Worm (Caenorhabditis elegans) whole organism, young adult: ENCODE data around the gene F44E7.7.

Experiments
- F10E7.11 ChIP-seq: sonication (generic microtip); optimal IDR thresholded peaks from 2 replicates; lab custom pipeline; 2017; ENCODE audit warnings: mild to moderate bottlenecking, missing genetic modification characterization, moderate library complexity, missing compliant biosample characterization
- F39B2.1 ChIP-seq: fragments of 200-800 bp; sonication (Bioruptor generic); IDR thresholded peaks from 2 replicates; pipeline ENCODE4 v1.3.6; 2022; ENCODE audit warnings: missing genetic modification reagents, missing genetic modification characterization, missing compliant biosample characterization
- F49E8.2 ChIP-seq: sonication (generic microtip); optimal IDR thresholded peaks from 3 replicates; lab custom pipeline; 2017; ENCODE audit warnings: missing genetic modification characterization, mild to moderate bottlenecking, missing compliant biosample characterization, antibody characterized with exemption, moderate library complexity; ENCODE audit not compliant: insufficient read depth
- Y67H2A.10 ChIP-seq: fragments of 200-800 bp; sonication (Bioruptor generic); conservative IDR thresholded peaks from 2 replicates; pipeline ENCODE4 v1.3.6; 2022; ENCODE audit warnings: missing genetic modification reagents, missing genetic modification characterization, missing compliant biosample characterization
- attf-5 ChIP-seq: fragments of 200-800 bp; sonication (Bioruptor generic); optimal IDR thresholded peaks from 2 replicates; lab custom pipeline; 2018; ENCODE audit warnings: mild to moderate bottlenecking, missing genetic modification characterization, missing compliant biosample characterization
- lin-26 ChIP-seq: fragments of 200-800 bp; sonication (Bioruptor generic); IDR thresholded peaks from 2 replicates; pipeline ENCODE4 v1.3.6; 2022; ENCODE audit warnings: missing genetic modification reagents, missing genetic modification characterization, missing compliant biosample characterization
- madf-8 ChIP-seq: fragments of 200-800 bp; sonication (Bioruptor generic); conservative IDR thresholded peaks from 2 replicates; pipeline ENCODE4 v1.3.6; 2022; ENCODE audit warnings: missing genetic modification reagents, missing genetic modification characterization, missing compliant biosample characterization
- mxl-1 ChIP-seq: sonication (generic microtip); optimal IDR thresholded peaks from 2 replicates; lab custom pipeline; 2016; ENCODE audit warnings: missing genetic modification characterization, missing compliant biosample characterization
- nfyb-1 ChIP-seq: fragments of 200-800 bp; sonication (Bioruptor generic); IDR thresholded peaks from 2 replicates; pipeline ENCODE4 v1.3.6; 2022; ENCODE audit warnings: missing genetic modification reagents, missing genetic modification characterization, missing compliant biosample characterization
- nhr-179 ChIP-seq: sonication (generic microtip); optimal IDR thresholded peaks from 2 replicates; lab custom pipeline; 2016; ENCODE audit warnings: mild to moderate bottlenecking, missing genetic modification characterization, missing compliant biosample characterization
- tbp1 ChIP-seq: fragments of 200-800 bp; sonication (Bioruptor generic); optimal IDR thresholded peaks from 2 replicates; lab custom pipeline; 2018; ENCODE audit warnings: mild to moderate bottlenecking, missing genetic modification characterization, missing compliant biosample characterization
- unc-130 ChIP-seq: sonication (generic microtip); optimal IDR thresholded peaks from 2 replicates; lab custom pipeline; 2016; ENCODE audit warnings: missing genetic modification reagents, missing genetic modification characterization, missing compliant biosample characterization
- ztf-26 ChIP-seq: sonication (generic microtip); optimal IDR thresholded peaks from 2 replicates; lab custom pipeline; 2017; ENCODE audit warnings: missing genetic modification characterization, missing compliant biosample characterization

DNA sequence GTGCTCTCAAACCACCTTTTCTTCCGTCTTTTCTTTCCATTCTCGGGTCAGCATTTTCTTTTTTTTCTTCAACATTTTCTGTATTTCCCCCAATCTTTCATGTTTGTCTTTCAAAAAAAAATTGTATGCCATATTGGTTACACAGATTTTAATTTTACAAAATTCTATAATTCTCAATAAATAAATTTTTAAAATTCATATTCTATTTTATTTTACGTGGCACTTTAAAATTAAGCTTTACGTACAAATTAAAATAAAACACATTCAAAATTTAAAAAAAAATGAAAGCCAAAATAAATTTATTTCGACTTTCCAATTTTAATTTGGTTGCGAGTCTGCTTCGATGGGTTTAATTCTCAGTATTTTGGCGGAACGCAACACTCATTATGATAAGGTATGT is 20.2 kb upstream of the F44E7.7 start, which contains the start of gene ZC250.5:
- TF ChIP-seq madf-8 (GFP tag; lab: Robert Waterston, UW) (no peak), nfyb-1 (no peak), F49E8.2 (no peak), Y67H2A.10 (GFP tag; lab: Robert Waterston, UW) (no peak), F39B2.1 (GFP tag; lab: Robert Waterston, UW) (no peak), attf-5 (GFP tag; lab: Kevin White, UChicago) (no peak), tbp1 (GFP tag; lab: Kevin White, UChicago) (no peak), lin-26 (no peak), mxl-1 (tag; lab: Kevin White, UChicago) (no peak), unc-130 (GFP tag; lab: Kevin White, UChicago) (no peak), F10E7.11 (no peak), nhr-179 (tag; lab: Kevin White, UChicago) (no peak), ztf-26 (tag; lab: Kevin White, UChicago) (no peak)
